Worm (Caenorhabditis elegans) whole organism, L4 larva: ENCODE data around the gene C08F1.11.

Experiments
- F10B5.3 ChIP-seq: sonication (generic microtip); optimal IDR thresholded peaks from 2 replicates; lab custom pipeline; 2016; ENCODE audit warnings: mild to moderate bottlenecking, missing genetic modification characterization, missing compliant biosample characterization
- F37D6.2 ChIP-seq: sonication (generic microtip); optimal IDR thresholded peaks from 2 replicates; lab custom pipeline; 2016; ENCODE audit warnings: mild to moderate bottlenecking, missing genetic modification characterization, missing compliant biosample characterization
- Y48G9A.11 ChIP-seq: fragments of 200-800 bp; sonication (Bioruptor generic); IDR thresholded peaks from 2 replicates; pipeline ENCODE4 v1.3.6; 2022; ENCODE audit warnings: missing genetic modification reagents, missing genetic modification characterization, missing compliant biosample characterization
- ZK337.2 ChIP-seq: fragments of 200-800 bp; sonication (Bioruptor generic); IDR thresholded peaks from 2 replicates; pipeline ENCODE4 v1.3.6; 2022; ENCODE audit warnings: missing genetic modification reagents, missing genetic modification characterization, missing compliant biosample characterization
- ZK546.5 ChIP-seq, 2 experiments: sonication (generic microtip); optimal IDR thresholded peaks; 2 replicates each; lab custom pipeline; 2017; ENCODE audit warnings: missing biosample characterization in 2 of 2, missing genetic modification characterization in 2 of 2
- aha-1 ChIP-seq: fragments of 150-350 bp; peaks from one replicate; lab custom pipeline; 2014; ENCODE audit warnings: missing biosample characterization, missing genetic modification characterization
- ama-1 ChIP-seq: fragments of 150-350 bp; optimal IDR thresholded peaks from 2 replicates; lab custom pipeline; 2014; ENCODE audit warnings: inconsistent platforms, mixed read lengths
- arid-1 ChIP-seq: fragments of 200-800 bp; sonication (Bioruptor generic); conservative IDR thresholded peaks from 2 replicates; pipeline ENCODE4 v1.3.6; 2022; ENCODE audit warnings: missing genetic modification reagents, missing genetic modification characterization, missing compliant biosample characterization
- attf-4 ChIP-seq: sonication (generic microtip); optimal IDR thresholded peaks from 3 replicates; lab custom pipeline; 2017; ENCODE audit warnings: missing biosample characterization, missing genetic modification characterization
- ces-1 ChIP-seq: fragments of 150-350 bp; sonication (generic microtip); optimal IDR thresholded peaks from 4 replicates; lab custom pipeline; 2014; ENCODE audit warnings: missing biosample characterization, missing genetic modification reagents, missing genetic modification characterization
- ctbp-1 ChIP-seq: fragments of 200-800 bp; sonication (Bioruptor generic); IDR thresholded peaks from 2 replicates; pipeline ENCODE4 v1.3.6; 2022; ENCODE audit warnings: missing genetic modification reagents, missing genetic modification characterization, missing compliant biosample characterization
- daf-19 ChIP-seq: fragments of 200-800 bp; sonication (Bioruptor generic); conservative IDR thresholded peaks from 2 replicates; pipeline ENCODE4 v1.3.6; 2022; ENCODE audit warnings: missing genetic modification characterization, missing compliant biosample characterization
- dmd-6 ChIP-seq: fragments of 200-800 bp; sonication (Bioruptor generic); IDR thresholded peaks from 2 replicates; pipeline ENCODE4 v1.3.6; 2022; ENCODE audit warnings: missing genetic modification reagents, missing genetic modification characterization, missing compliant biosample characterization
- dpl-1 ChIP-seq: fragments of 150-350 bp; optimal IDR thresholded peaks from 2 replicates; lab custom pipeline; 2014; ENCODE audit warnings: missing biosample characterization, missing genetic modification reagents, missing genetic modification characterization
- duxl-1 ChIP-seq: sonication (generic microtip); optimal IDR thresholded peaks from 2 replicates; lab custom pipeline; 2016; ENCODE audit warnings: mild to moderate bottlenecking, missing genetic modification characterization, moderate library complexity, missing compliant biosample characterization; ENCODE audit not compliant: poor library complexity
- gei-8 ChIP-seq: fragments of 200-800 bp; sonication (Bioruptor generic); optimal IDR thresholded peaks from 2 replicates; lab custom pipeline; 2018; ENCODE audit warnings: mild to moderate bottlenecking, missing genetic modification characterization, missing compliant biosample characterization
- lin-13 ChIP-seq: fragments of 150-350 bp; optimal IDR thresholded peaks from 2 replicates; lab custom pipeline; 2014; ENCODE audit warnings: missing biosample characterization, missing genetic modification reagents, missing genetic modification characterization
- mdl-1 ChIP-seq, 2 experiments: fragments of 150-350 bp in 1 of 2; sonication (generic microtip) in 1 of 2; optimal IDR thresholded peaks; 2 replicates each; lab custom pipeline; 2014 to 2017; ENCODE audit warnings: missing biosample characterization in 2 of 2, missing genetic modification characterization in 2 of 2
- mep-1 ChIP-seq: fragments of 150-350 bp; sonication (generic microtip); optimal IDR thresholded peaks from 3 replicates; lab custom pipeline; 2014; ENCODE audit warnings: missing biosample characterization, missing genetic modification characterization
- mxl-2 ChIP-seq: fragments of 200-800 bp; sonication (Bioruptor generic); conservative IDR thresholded peaks from 2 replicates; pipeline ENCODE4 v1.3.6; 2022; ENCODE audit warnings: missing genetic modification reagents, missing genetic modification characterization, missing compliant biosample characterization
- nhr-102 ChIP-seq: sonication (generic microtip); optimal IDR thresholded peaks from 2 replicates; lab custom pipeline; 2016; ENCODE audit warnings: mild to moderate bottlenecking, missing genetic modification characterization, moderate library complexity, missing compliant biosample characterization
- nhr-11 ChIP-seq: fragments of 150-350 bp; optimal IDR thresholded peaks from 2 replicates; lab custom pipeline; 2014; ENCODE audit warnings: missing biosample characterization, missing genetic modification characterization
- nhr-111 ChIP-seq: fragments of 200-800 bp; sonication (Bioruptor generic); optimal IDR thresholded peaks from 2 replicates; lab custom pipeline; 2018; ENCODE audit warnings: mild to moderate bottlenecking, missing genetic modification characterization, missing compliant biosample characterization
- nhr-25 ChIP-seq: sonication (generic microtip); optimal IDR thresholded peaks from 2 replicates; lab custom pipeline; 2017; ENCODE audit warnings: missing genetic modification characterization, mild to moderate bottlenecking, missing compliant biosample characterization, antibody characterized with exemption, moderate library complexity, borderline replicate concordance; ENCODE audit not compliant: insufficient read depth
- nhr-41 ChIP-seq: fragments of 200-800 bp; sonication (Bioruptor generic); IDR thresholded peaks from 2 replicates; pipeline ENCODE4 v1.3.6; 2022; ENCODE audit warnings: missing genetic modification reagents, missing genetic modification characterization, missing compliant biosample characterization
- nhr-76 ChIP-seq: fragments of 150-350 bp; optimal IDR thresholded peaks from 2 replicates; lab custom pipeline; 2014; ENCODE audit warnings: missing biosample characterization, missing genetic modification characterization
- nhr-77 ChIP-seq: fragments of 150-350 bp; optimal IDR thresholded peaks from 2 replicates; lab custom pipeline; 2014; ENCODE audit warnings: missing biosample characterization, missing genetic modification characterization
- php-3 ChIP-seq: fragments of 200-800 bp; sonication (Bioruptor generic); IDR thresholded peaks from 2 replicates; pipeline ENCODE4 v1.3.6; 2022; ENCODE audit warnings: missing genetic modification reagents, missing genetic modification characterization, missing compliant biosample characterization
- rbr-2 ChIP-seq: sonication (generic microtip); optimal IDR thresholded peaks from 2 replicates; lab custom pipeline; 2016; ENCODE audit warnings: missing genotype, missing genetic modification characterization, missing compliant biosample characterization
- saeg-2 ChIP-seq: fragments of 200-800 bp; sonication (Bioruptor generic); IDR thresholded peaks from 2 replicates; pipeline ENCODE4 v1.3.6; 2022; ENCODE audit warnings: missing genetic modification reagents, missing genetic modification characterization, missing compliant biosample characterization
- skn-1 ChIP-seq: fragments of 150-350 bp; optimal IDR thresholded peaks from 2 replicates; lab custom pipeline; 2014; ENCODE audit warnings: missing biosample characterization, missing genetic modification characterization
- snpc-1.2 ChIP-seq: fragments of 200-800 bp; sonication (Bioruptor generic); IDR thresholded peaks from 2 replicates; pipeline ENCODE4 v1.3.6; 2022; ENCODE audit warnings: missing genetic modification reagents, missing genetic modification characterization, missing compliant biosample characterization
- spr-1 ChIP-seq: sonication (generic microtip); optimal IDR thresholded peaks from 2 replicates; lab custom pipeline; 2016; ENCODE audit warnings: mild to moderate bottlenecking, missing genetic modification characterization, missing compliant biosample characterization
- unc-62 ChIP-seq, 3 experiments: fragments of 150-350 bp in 1 of 3; sonication (generic microtip); optimal IDR thresholded peaks in 2 of 3; peaks in 1 of 3; 1 replicate in 1 of 3; 2 replicates in 2 of 3; lab custom pipeline; 2014 to 2017; ENCODE audit warnings: missing biosample characterization in 3 of 3, missing genetic modification characterization in 3 of 3, missing genetic modification reagents in 3 of 3, missing genotype in 1 of 3
- vab-7 ChIP-seq: fragments of 200-800 bp; sonication (Bioruptor generic); IDR thresholded peaks from 2 replicates; pipeline ENCODE4 v1.3.6; 2022; ENCODE audit warnings: missing genetic modification reagents, missing genetic modification characterization, missing compliant biosample characterization
- zag-1 ChIP-seq: fragments of 150-350 bp; optimal IDR thresholded peaks from 2 replicates; lab custom pipeline; 2014; ENCODE audit warnings: missing biosample characterization, missing genetic modification characterization
- zfp-2 ChIP-seq: sonication (generic microtip); optimal IDR thresholded peaks from 2 replicates; lab custom pipeline; 2016; ENCODE audit warnings: mild to moderate bottlenecking, missing genetic modification characterization, missing compliant biosample characterization
- ztf-11 ChIP-seq: fragments of 150-350 bp; optimal IDR thresholded peaks from 2 replicates; lab custom pipeline; 2014; ENCODE audit warnings: missing biosample characterization, missing genetic modification characterization

Gene C08F1.11

DNA sequence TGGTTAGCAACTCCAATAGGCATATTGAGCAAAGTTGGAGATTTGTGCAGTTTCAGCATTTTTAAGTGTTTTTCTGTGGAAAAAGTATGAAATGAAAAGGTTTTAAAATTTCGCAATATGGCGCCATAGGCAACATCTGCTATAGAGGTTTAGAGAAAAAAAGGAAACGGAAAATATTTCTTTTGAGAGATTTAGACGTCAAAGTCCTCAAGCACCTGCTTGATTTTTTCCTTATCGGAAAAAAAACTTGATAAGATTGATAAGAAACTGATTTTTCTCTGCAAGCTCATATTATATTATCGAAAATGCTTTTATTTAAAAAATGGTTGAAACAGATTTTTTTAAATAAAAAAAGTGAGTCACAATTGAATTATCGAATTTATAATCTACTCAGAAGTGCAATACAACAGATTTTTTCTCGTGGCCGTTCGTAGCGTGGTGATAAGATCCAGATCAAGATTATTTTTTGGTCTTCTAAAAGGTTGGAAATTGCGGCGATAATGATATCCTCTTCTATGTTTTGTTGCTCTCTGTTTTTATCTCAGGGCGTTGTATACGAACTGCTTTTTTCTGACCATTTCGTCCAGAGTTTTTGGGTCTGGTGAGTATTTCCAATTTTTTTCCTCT is 35.4 kb upstream of the C08F1.11 start, which contains the start of gene fbxc-19 (continued):
- TF ChIP-seq duxl-1 (tag; lab: Kevin White, UChicago) (peak; percentile 97), nhr-11 (tag; lab: Kevin White, UChicago) (no peak), lin-13 (GFP tag; lab: Kevin White, UChicago) (no peak), php-3 (peak; percentile 87), attf-4 (tag; lab: Kevin White, UChicago) (no peak), ZK337.2 (GFP tag; lab: Robert Waterston, UW) (no peak), nhr-76 (no peak), mdl-1 (tag; optimal IDR thresholded peaks at IDR 0.05; lab: Kevin White, UChicago) (peak in 1 of 2 experiments; percentile 59), zag-1 (tag; lab: Kevin White, UChicago) (no peak), saeg-2 (no peak), nhr-102 (tag; lab: Kevin White, UChicago) (peak; percentile 50), daf-19 (GFP tag; lab: Robert Waterston, UW) (no peak), F37D6.2 (tag; lab: Kevin White, UChicago) (no peak), aha-1 (tag; lab: Kevin White, UChicago) (peak; percentile 78), dpl-1 (peak; percentile 27), ces-1 (GFP tag; lab: Kevin White, UChicago) (no peak), dmd-6 (GFP tag; lab: Robert Waterston, UW) (peak; percentile 90), ctbp-1 (no peak), rbr-2 (tag; lab: Kevin White, UChicago) (no peak)
- TF ChIP-seq, all 104 proteins: peak for 23

ce11 chrII:1818300-1818699 is 33.6 kb upstream of the C08F1.11 start, which contains the start of gene fbxb-10:
fbxb-10 (minus strand) TSS chrII:1818400.
- no peak for TF ChIP-seq php-3
- 0 out of 2 replicates have a peak, but pooled peaks have one; percentile 9 for TF ChIP-seq arid-1 (GFP tag; lab: Robert Waterston, UW)
- TF ChIP-seq, all 104 proteins: peak for 1

- TF ChIP-seq gei-8 (no peak), ZK546.5 (tag; optimal IDR thresholded peaks at IDR 0.05; lab: Kevin White, UChicago) (no peak), Y48G9A.11 (no peak), unc-62 (GFP tag; optimal IDR thresholded peaks at IDR 0.05 in 1 of 2; lab: Kevin White, UChicago) (no peak), unc-62 (tag; optimal IDR thresholded peaks at IDR 0.05; lab: Kevin White, UChicago) (no peak), zfp-2 (no peak), vab-7 (GFP tag; lab: Robert Waterston, UW) (no peak), nhr-76 (no peak), nhr-41 (GFP tag; lab: Robert Waterston, UW) (no peak), nhr-111 (GFP tag; lab: Kevin White, UChicago) (no peak), nhr-77 (tag; lab: Kevin White, UChicago) (no peak), skn-1 (no peak), nhr-25 (tag; lab: Kevin White, UChicago) (no peak), snpc-1.2 (GFP tag; lab: Robert Waterston, UW) (no peak), F10B5.3 (tag; lab: Kevin White, UChicago) (no peak), spr-1 (no peak), mep-1 (tag; lab: Kevin White, UChicago) (no peak), mxl-2 (GFP tag; lab: Robert Waterston, UW) (no peak), ztf-11 (tag; lab: Kevin White, UChicago) (no peak), ama-1 (lab: Kevin White, UChicago) (no peak)
Observed at ce11 chrII:1816053-1816452, 31.4 kb upstream of the C08F1.11 start.
